Worm (Caenorhabditis elegans) whole organism, L4/young adult: ENCODE results near the gene T04B2.8.

ENCODE experiments used
- W03F9.2 ChIP-seq: fragments of 150-350 bp; optimal IDR thresholded peaks from 2 replicates; lab custom pipeline; 2014; ENCODE audit warnings: missing biosample characterization, missing genetic modification characterization
- dao-5 ChIP-seq: sonication (generic microtip); optimal IDR thresholded peaks from 2 replicates; lab custom pipeline; 2016; ENCODE audit warnings: missing genotype, missing genetic modification characterization, moderate library complexity, missing compliant biosample characterization
- him-1 ChIP-seq: sonication (generic microtip); optimal IDR thresholded peaks from 2 replicates; lab custom pipeline; 2016; ENCODE audit warnings: missing genotype, missing genetic modification reagents, missing genetic modification characterization, missing compliant biosample characterization

DNA sequence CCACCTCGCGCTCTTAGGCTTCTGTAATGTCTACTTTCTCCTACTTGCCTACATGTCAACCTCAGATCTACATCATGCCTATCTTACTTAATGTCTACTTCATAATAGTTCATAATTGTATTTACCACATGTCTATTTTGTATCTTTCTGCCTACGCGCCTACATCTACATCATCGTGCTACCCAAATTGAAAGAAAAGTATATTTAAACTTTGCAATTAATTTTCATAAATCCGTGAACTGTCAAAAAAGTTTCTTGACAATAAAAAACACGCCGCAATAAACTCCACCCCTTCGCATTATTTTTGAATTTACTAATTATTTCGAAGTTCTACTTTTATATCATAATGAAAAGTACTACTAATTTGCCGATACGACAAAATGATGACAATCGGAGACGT, 28.0 kb downstream of the T04B2.8 start, which contains the start of gene F44D12.8:
- TF ChIP-seq him-1 = no peak
- no peak for TF ChIP-seq W03F9.2 (tag; lab: Kevin White, UChicago)
- TF ChIP-seq dao-5 (tag; lab: Kevin White, UChicago) = no peak
